Fruit fly (Drosophila melanogaster) S2 (cell line): ENCODE data around the gene Sarm.

Source experiments
- CG8478 ChIP-seq: fragments of >200 bp; optimal IDR thresholded peaks from 2 replicates; lab custom pipeline; 2018
- CTCF ChIP-seq, 2 experiments: fragments of >200 bp; optimal IDR thresholded peaks; 2 replicates each; lab custom pipeline; 2018

dm6 chr3L:8079598-8079997 lies 15.9 kb downstream of the Sarm start:
- no peak for TF ChIP-seq CTCF (optimal IDR thresholded peaks at IDR 0.05; lab: Kevin White, UChicago)
- no peak for TF ChIP-seq CG8478
